Worm (Caenorhabditis elegans) whole organism, L4 larva: ENCODE results near the gene F38A5.22.

ENCODE experiments used
- ceh-62 ChIP-seq: sonication (generic microtip); optimal IDR thresholded peaks from 2 replicates; lab custom pipeline; 2017; ENCODE audit warnings: missing biosample characterization, missing genetic modification characterization
- ceh-82 ChIP-seq: sonication (generic microtip); optimal IDR thresholded peaks from 2 replicates; lab custom pipeline; 2017; ENCODE audit warnings: missing biosample characterization, missing genetic modification characterization
- pha-4 ChIP-seq, 2 experiments: fragments of 150-350 bp in 1 of 2; fragments of 200-800 bp in 1 of 2; sonication (Bioruptor generic) in 1 of 2; IDR thresholded peaks in 1 of 2; optimal IDR thresholded peaks in 1 of 2; 2 replicates each; pipeline versions ENCODE4 v1.3.6 to Lab custom; 2014 to 2022; ENCODE audit warnings: missing genetic modification characterization in 2 of 2, missing genetic modification reagents in 2 of 2, missing biosample characterization in 1 of 2, missing compliant biosample characterization in 1 of 2
- sdz-12 ChIP-seq: fragments of 200-800 bp; sonication (Bioruptor generic); optimal IDR thresholded peaks from 2 replicates; lab custom pipeline; 2018; ENCODE audit warnings: mild to moderate bottlenecking, missing genetic modification characterization, missing compliant biosample characterization

DNA sequence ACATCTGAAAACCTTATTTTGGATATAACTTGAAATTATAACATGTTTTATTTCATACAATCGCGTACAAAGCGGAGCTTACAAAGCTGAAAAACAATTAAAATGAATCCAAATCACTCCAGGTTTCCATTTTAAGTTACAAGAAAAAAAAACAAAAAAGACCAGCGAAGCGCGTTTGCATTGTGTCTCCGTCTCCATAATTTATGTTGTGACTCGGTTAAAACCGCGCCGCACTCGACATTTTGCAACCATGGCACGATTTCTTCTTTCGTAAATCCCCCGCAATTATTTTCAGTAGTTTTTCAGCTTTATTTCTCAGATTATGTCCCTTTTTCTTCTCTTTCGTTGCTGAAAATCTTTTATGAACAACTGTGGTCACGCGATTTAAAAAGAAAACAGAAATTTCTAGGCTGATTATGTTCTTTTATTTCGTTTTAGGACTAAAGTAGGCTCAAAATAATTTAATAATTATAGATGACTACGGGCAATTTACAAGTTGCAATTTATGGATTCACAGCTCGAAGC, 10.3 kb downstream of the F38A5.22 start, which contains the start of the genes F38A5.2 and dnj-11:
- no peak for TF ChIP-seq ceh-82
- no peak for TF ChIP-seq ceh-62
- TF ChIP-seq sdz-12 (GFP tag; lab: Kevin White, UChicago) = no peak
- no peak for TF ChIP-seq pha-4 (GFP tag; IDR thresholded peaks at IDR 0.05; lab: Robert Waterston, UW)
- peak; percentile 80 for TF ChIP-seq pha-4 (tag; optimal IDR thresholded peaks at IDR 0.05; lab: Kevin White, UChicago)
